Fruit fly (Drosophila melanogaster): Measurements from ENCODE around the gene KrT95D.

Gene KrT95D

dm6 chr3R:23958091-23958838 lies 73.4 kb downstream of the KrT95D start, which contains the start of the genes GluProRS and AP-1sigma (continued):
- TF ChIP-seq Dek (tag; optimal IDR thresholded peaks at IDR 0.05) (peak; percentile 88), Oaz (GFP tag; IDR thresholded peaks at IDR 0.05) (peak; percentile 93), CG1529 (GFP tag; optimal IDR thresholded peaks at IDR 0.05) (peak; percentile 75), Lpt (GFP tag; optimal IDR thresholded peaks at IDR 0.05) (no peak), shn (GFP tag; optimal IDR thresholded peaks at IDR 0.05) (peak; percentile 71), CG9437 (GFP tag; optimal IDR thresholded peaks at IDR 0.05) (peak; percentile 72), CG10543 (GFP tag; optimal IDR thresholded peaks at IDR 0.05) (peak; percentile 82), Xrp1 (GFP tag; IDR thresholded peaks at IDR 0.05) (peak; percentile 96), Atf6 (GFP tag; IDR thresholded peaks at IDR 0.05) (peak; percentile 94), onecut (GFP tag; IDR thresholded peaks at IDR 0.05) (peak; percentile 82), salm (tag; optimal IDR thresholded peaks at IDR 0.05) (peak; percentile 52), ken (GFP tag; IDR thresholded peaks at IDR 0.05) (peak; percentile 96), CG9817 (tag; optimal IDR thresholded peaks at IDR 0.05) (peak; percentile 94), NC2α (GFP tag; optimal IDR thresholded peaks at IDR 0.05) (peak; percentile 30), CG12391 (tag; optimal IDR thresholded peaks at IDR 0.05) (peak; percentile 93), Sox100B (GFP tag; optimal IDR thresholded peaks at IDR 0.05) (peak; percentile 82), pfk (GFP tag; optimal IDR thresholded peaks at IDR 0.05) (peak; percentile 26), insv (GFP tag; optimal IDR thresholded peaks at IDR 0.05) (peak in 1 of 2 experiments; percentile 30), CG17802 (tag; optimal IDR thresholded peaks at IDR 0.05) (peak; percentile 70), CG6254 (GFP tag; optimal IDR thresholded peaks at IDR 0.05) (peak; percentile 66), stc (GFP tag; IDR thresholded peaks at IDR 0.05) (peak; percentile 90), CG4617 (GFP tag; optimal IDR thresholded peaks at IDR 0.05; ENCODE audit: borderline replicate concordance) (peak; percentile 96), CG13123 (GFP tag; optimal IDR thresholded peaks at IDR 0.05) (peak; percentile 87), Ptx1 (GFP tag; IDR thresholded peaks at IDR 0.05) (peak; percentile 99), nmo (GFP tag; optimal IDR thresholded peaks at IDR 0.05) (peak; percentile 93), abd-A (tag; optimal IDR thresholded peaks at IDR 0.05) (no peak), CG5180 (GFP tag; optimal IDR thresholded peaks at IDR 0.05) (no peak), nau (GFP tag; optimal IDR thresholded peaks at IDR 0.05) (no peak), org-1 (GFP tag; optimal IDR thresholded peaks at IDR 0.05) (peak; percentile 77), Med (GFP tag) (peak; percentile 98), Deaf1 (tag; optimal IDR thresholded peaks at IDR 0.05) (peak; percentile 65), CG7271 (tag; optimal IDR thresholded peaks at IDR 0.05) (peak; percentile 63), CG12155 (GFP tag; optimal IDR thresholded peaks at IDR 0.05) (peak; percentile 92), sens (GFP tag) (peak; percentile 97), pb (GFP tag; optimal IDR thresholded peaks at IDR 0.05) (peak; percentile 47), kay (GFP tag; optimal IDR thresholded peaks at IDR 0.05) (peak; percentile 89), CG14965 (GFP tag; optimal IDR thresholded peaks at IDR 0.05; ENCODE audit: borderline replicate concordance) (peak; percentile 0), tna (GFP tag; IDR thresholded peaks at IDR 0.05; ENCODE audit: partially characterized antibody) (peak; percentile 76; the same call in 1 of the 2 replicates), CG8944 (GFP tag; optimal IDR thresholded peaks at IDR 0.05) (peak; percentile 86), fd102C (GFP tag; optimal IDR thresholded peaks at IDR 0.05) (peak; percentile 59), sr (GFP tag; IDR thresholded peaks at IDR 0.05) (peak; percentile 87), crc (GFP tag; optimal IDR thresholded peaks at IDR 0.05) (peak; percentile 50), CG12769 (tag; optimal IDR thresholded peaks at IDR 0.05) (peak; percentile 91), CG15696 (tag; optimal IDR thresholded peaks at IDR 0.05) (peak; percentile 90), MTF-1 (GFP tag; optimal IDR thresholded peaks at IDR 0.05; ENCODE audit: borderline replicate concordance) (peak; percentile 59), Vsx1 (GFP tag; optimal IDR thresholded peaks at IDR 0.05) (peak; percentile 80), CG31388 (GFP tag; optimal IDR thresholded peaks at IDR 0.05) (peak; percentile 82), CG32767 (GFP tag; IDR thresholded peaks at IDR 0.05) (peak; percentile 89; the same call in 1 of the 2 replicates), chif (GFP tag; optimal IDR thresholded peaks at IDR 0.05) (peak; percentile 73 to 88)

All from whole organism, embryonic.